Fruit fly (Drosophila melanogaster) whole organism, embryonic: ENCODE results near the gene CG43078.

Experiments
- Atf6 ChIP-seq: fragments of 200-800 bp; sonication (Bioruptor generic); IDR thresholded peaks from 2 replicates; pipeline ENCODE4 v1.3.6; 2022; ENCODE audit warnings: missing biosample characterization, missing genetic modification characterization
- CG10321 ChIP-seq: fragments of 200-800 bp; sonication (Bioruptor generic); IDR thresholded peaks from 2 replicates; pipeline ENCODE4 v1.3.6; 2022; ENCODE audit warnings: missing biosample characterization, missing genetic modification characterization
- CG11398 ChIP-seq: fragments of 200-800 bp; sonication (Bioruptor generic); optimal IDR thresholded peaks from 2 replicates; lab custom pipeline; 2016; ENCODE audit warnings: missing biosample characterization, missing genetic modification characterization
- CG13287 ChIP-seq: fragments of 200-800 bp; sonication (Bioruptor generic); IDR thresholded peaks from 2 replicates; pipeline ENCODE4 v1.3.6; 2022; ENCODE audit warnings: missing biosample characterization, missing genetic modification characterization; ENCODE audit not compliant: partially characterized antibody
- CG14014 ChIP-seq: fragments of 200-800 bp; sonication (Bioruptor generic); IDR thresholded peaks from 2 replicates; pipeline ENCODE4 v1.3.6; 2022; ENCODE audit warnings: missing biosample characterization, missing genetic modification characterization
- CG14965 ChIP-seq: fragments of 200-800 bp; sonication (Bioruptor generic); optimal IDR thresholded peaks from 2 replicates; lab custom pipeline; 2016; ENCODE audit warnings: missing biosample characterization, missing genetic modification characterization, borderline replicate concordance
- CG15479 ChIP-seq: fragments of 200-800 bp; sonication (Bioruptor generic); optimal IDR thresholded peaks from 3 replicates; lab custom pipeline; 2019; ENCODE audit warnings: missing biosample characterization, mild to moderate bottlenecking, missing genetic modification characterization, moderate library complexity
- CG1602 ChIP-seq: fragments of 200-800 bp; sonication (Bioruptor generic); optimal IDR thresholded peaks from 3 replicates; lab custom pipeline; 2016; ENCODE audit warnings: missing biosample characterization, missing genetic modification characterization
- CG1603 ChIP-seq: fragments of 200-800 bp; sonication (Bioruptor generic); optimal IDR thresholded peaks from 2 replicates; lab custom pipeline; 2019; ENCODE audit warnings: missing biosample characterization, mild to moderate bottlenecking, missing genetic modification characterization, moderate library complexity
- CG16779 ChIP-seq: fragments of 200-800 bp; sonication (Bioruptor generic); IDR thresholded peaks from 2 replicates; pipeline ENCODE4 v1.3.6; 2022; ENCODE audit warnings: missing biosample characterization, missing genetic modification characterization
- CG17186 ChIP-seq: fragments of 200-800 bp; sonication (Bioruptor generic); optimal IDR thresholded peaks from 3 replicates; lab custom pipeline; 2017; ENCODE audit warnings: missing biosample characterization, missing genetic modification reagents, missing genetic modification characterization
- CG17361 ChIP-seq: fragments of 200-800 bp; sonication (Bioruptor generic); IDR thresholded peaks from 3 replicates; pipeline ENCODE4 v1.3.6; 2022; ENCODE audit warnings: missing biosample characterization, missing genetic modification characterization
- CG2712 ChIP-seq: fragments of 200-800 bp; optimal IDR thresholded peaks from 3 replicates; lab custom pipeline; 2019; ENCODE audit warnings: missing biosample characterization, mild to moderate bottlenecking, missing genetic modification characterization, moderate library complexity
- CG30020 ChIP-seq: fragments of 200-800 bp; optimal IDR thresholded peaks from 2 replicates; lab custom pipeline; 2019; ENCODE audit warnings: missing biosample characterization, mild to moderate bottlenecking, missing genetic modification characterization, moderate library complexity
- CG31388 ChIP-seq: fragments of 200-800 bp; sonication (Bioruptor generic); optimal IDR thresholded peaks from 2 replicates; lab custom pipeline; 2016; ENCODE audit warnings: missing biosample characterization, missing genetic modification characterization
- CG34422 ChIP-seq: fragments of 200-800 bp; sonication (Bioruptor generic); IDR thresholded peaks from 3 replicates; pipeline ENCODE4 v1.3.6; 2022; ENCODE audit warnings: missing biosample characterization, missing genetic modification characterization
- CG3995 ChIP-seq: fragments of 200-800 bp; sonication (Bioruptor generic); optimal IDR thresholded peaks from 3 replicates; lab custom pipeline; 2016; ENCODE audit warnings: missing biosample characterization, missing genetic modification characterization
- CG42726 ChIP-seq: fragments of 200-800 bp; sonication (Bioruptor generic); IDR thresholded peaks from 2 replicates; pipeline ENCODE4 v1.3.6; 2022; ENCODE audit warnings: missing biosample characterization, missing genetic modification characterization; ENCODE audit not compliant: partially characterized antibody
- CG4730 ChIP-seq: fragments of 200-800 bp; sonication (Bioruptor generic); IDR thresholded peaks from 2 replicates; pipeline ENCODE4 v1.3.6; 2022; ENCODE audit warnings: missing biosample characterization, missing genetic modification characterization
- CG4820 ChIP-seq: fragments of 200-800 bp; sonication (Bioruptor generic); optimal IDR thresholded peaks from 3 replicates; lab custom pipeline; 2016; ENCODE audit warnings: missing biosample characterization, missing genetic modification characterization
- CG6254 ChIP-seq: fragments of 200-800 bp; sonication (Bioruptor generic); optimal IDR thresholded peaks from 3 replicates; lab custom pipeline; 2017; ENCODE audit warnings: mild to moderate bottlenecking, missing biosample characterization, missing genetic modification reagents, missing genetic modification characterization
- CG6683 ChIP-seq: fragments of 200-800 bp; sonication (Bioruptor generic); optimal IDR thresholded peaks from 2 replicates; lab custom pipeline; 2017; ENCODE audit warnings: missing biosample characterization, mild to moderate bottlenecking, missing genetic modification characterization, missing genetic modification reagents
- CG8281 ChIP-seq: fragments of 200-800 bp; sonication (Bioruptor generic); optimal IDR thresholded peaks from 2 replicates; lab custom pipeline; 2018; ENCODE audit warnings: missing biosample characterization, mild to moderate bottlenecking, missing genetic modification characterization, moderate library complexity
- CkIIα-i1 ChIP-seq: fragments of 200-800 bp; sonication (Bioruptor generic); IDR thresholded peaks from 2 replicates; pipeline ENCODE4 v1.3.6; 2022; ENCODE audit warnings: missing biosample characterization, missing genetic modification characterization
- Fer2 ChIP-seq: fragments of 200-800 bp; sonication (Bioruptor generic); optimal IDR thresholded peaks from 2 replicates; lab custom pipeline; 2018; ENCODE audit warnings: missing biosample characterization, mild to moderate bottlenecking, missing genetic modification characterization, moderate library complexity
- GATAe ChIP-seq: fragments of 200-800 bp; sonication (Bioruptor generic); conservative IDR thresholded peaks from 2 replicates; pipeline ENCODE4 v1.3.6; 2022; ENCODE audit warnings: missing biosample characterization, missing genetic modification characterization
- Hand ChIP-seq: fragments of 200-800 bp; sonication (Bioruptor generic); optimal IDR thresholded peaks from 2 replicates; lab custom pipeline; 2017; ENCODE audit warnings: mild to moderate bottlenecking, missing biosample characterization, missing genetic modification reagents, missing genetic modification characterization
- Hr78 ChIP-seq, 2 experiments: fragments of 200-800 bp in 1 of 2; fragments of >200 bp in 1 of 2; sonication (Bioruptor generic) in 1 of 2; optimal IDR thresholded peaks; 2 replicates each; lab custom pipeline; 2017 to 2019; ENCODE audit warnings: missing biosample characterization in 2 of 2, missing genetic modification characterization in 2 of 2, mild to moderate bottlenecking in 1 of 2, moderate library complexity in 1 of 2
- Nf-YA ChIP-seq: fragments of 200-800 bp; sonication (Bioruptor generic); IDR thresholded peaks from 2 replicates; pipeline ENCODE4 v1.3.6; 2022; ENCODE audit warnings: missing biosample characterization, missing genetic modification characterization
- Nf-YB ChIP-seq: fragments of 200-800 bp; sonication (Bioruptor generic); optimal IDR thresholded peaks from 3 replicates; lab custom pipeline; 2019; ENCODE audit warnings: missing biosample characterization, mild to moderate bottlenecking, missing genetic modification characterization, moderate library complexity
- PHDP ChIP-seq: fragments of 200-800 bp; sonication (Bioruptor generic); optimal IDR thresholded peaks from 3 replicates; lab custom pipeline; 2018; ENCODE audit warnings: missing biosample characterization, mild to moderate bottlenecking, missing genetic modification characterization, moderate library complexity
- Ravus ChIP-seq: fragments of 200-800 bp; sonication (Bioruptor generic); IDR thresholded peaks from 2 replicates; pipeline ENCODE4 v1.3.6; 2022; ENCODE audit warnings: missing biosample characterization, missing genetic modification characterization
- Rfx ChIP-seq: fragments of 200-800 bp; sonication (Bioruptor generic); IDR thresholded peaks from 2 replicates; pipeline ENCODE4 v1.3.6; 2022; ENCODE audit warnings: missing biosample characterization, missing genetic modification characterization
- Rx ChIP-seq: fragments of 200-800 bp; sonication (Bioruptor generic); IDR thresholded peaks from 2 replicates; pipeline ENCODE4 v1.3.6; 2022; ENCODE audit warnings: missing biosample characterization, missing genetic modification characterization
- Stat92E ChIP-seq, 3 experiments: fragments of >200 bp in 2 of 3; fragments of 200-800 bp in 1 of 3; sonication (Bioruptor generic) in 1 of 3; optimal IDR thresholded peaks; 2 replicates each; lab custom pipeline; 2017 to 2019; ENCODE audit warnings: missing biosample characterization in 3 of 3, missing genetic modification characterization in 3 of 3, mild to moderate bottlenecking in 1 of 3, moderate library complexity in 1 of 3
- Usf ChIP-seq: fragments of 200-800 bp; sonication (Bioruptor generic); optimal IDR thresholded peaks from 2 replicates; lab custom pipeline; 2017; ENCODE audit warnings: missing genotype, missing biosample characterization, missing genetic modification characterization
- Xbp1 ChIP-seq: fragments of 200-800 bp; sonication (Bioruptor generic); optimal IDR thresholded peaks from 3 replicates; lab custom pipeline; 2016; ENCODE audit warnings: missing biosample characterization, mild to moderate bottlenecking, missing genetic modification characterization
- al ChIP-seq: fragments of 200-800 bp; sonication (Bioruptor generic); IDR thresholded peaks from 2 replicates; pipeline ENCODE4 v1.3.6; 2022; ENCODE audit warnings: missing biosample characterization, missing genetic modification characterization
- bigmax ChIP-seq: fragments of 200-800 bp; sonication (Bioruptor generic); optimal IDR thresholded peaks from 2 replicates; lab custom pipeline; 2018; ENCODE audit warnings: missing biosample characterization, mild to moderate bottlenecking, missing genetic modification characterization
- dati ChIP-seq: fragments of 200-800 bp; sonication (Bioruptor generic); IDR thresholded peaks from 2 replicates; pipeline ENCODE4 v1.3.6; 2022; ENCODE audit warnings: missing biosample characterization, missing genetic modification characterization
- exex ChIP-seq: fragments of 200-800 bp; sonication (Bioruptor generic); optimal IDR thresholded peaks from 4 replicates; lab custom pipeline; 2018; ENCODE audit warnings: missing biosample characterization, mild to moderate bottlenecking, missing genetic modification characterization, moderate library complexity
- gsb-n ChIP-seq: fragments of 200-800 bp; sonication (Bioruptor generic); optimal IDR thresholded peaks from 3 replicates; lab custom pipeline; 2018; ENCODE audit warnings: missing biosample characterization, mild to moderate bottlenecking, missing genetic modification characterization
- hb ChIP-seq: fragments of 200-800 bp; sonication (Bioruptor generic); IDR thresholded peaks from 3 replicates; pipeline ENCODE4 v1.3.6; 2022; ENCODE audit warnings: missing biosample characterization, missing genetic modification characterization; ENCODE audit not compliant: partially characterized antibody
- jumu ChIP-seq: fragments of 200-800 bp; sonication (Bioruptor generic); optimal IDR thresholded peaks from 3 replicates; lab custom pipeline; 2016; ENCODE audit warnings: missing biosample characterization, missing genetic modification characterization
- ken ChIP-seq: fragments of 200-800 bp; sonication (Bioruptor generic); IDR thresholded peaks from 3 replicates; pipeline ENCODE4 v1.3.6; 2022; ENCODE audit warnings: missing biosample characterization, missing genetic modification characterization
- lola ChIP-seq, 3 experiments: fragments of >200 bp in 2 of 3; fragments of 200-800 bp in 1 of 3; sonication (Bioruptor generic) in 1 of 3; optimal IDR thresholded peaks; 2 replicates each; lab custom pipeline; 2017 to 2019; ENCODE audit warnings: missing biosample characterization in 3 of 3, missing genetic modification characterization in 3 of 3, mild to moderate bottlenecking in 1 of 3, moderate library complexity in 1 of 3
- nerfin-2 ChIP-seq: fragments of 200-800 bp; sonication (Bioruptor generic); IDR thresholded peaks from 2 replicates; pipeline ENCODE4 v1.3.6; 2022; ENCODE audit warnings: missing biosample characterization, missing genetic modification characterization; ENCODE audit not compliant: partially characterized antibody
- nom ChIP-seq: fragments of 200-800 bp; sonication (Bioruptor generic); optimal IDR thresholded peaks from 2 replicates; lab custom pipeline; 2017; ENCODE audit warnings: missing biosample characterization, missing genetic modification characterization, mild to moderate bottlenecking, moderate library complexity, missing genetic modification reagents
- schlank ChIP-seq: fragments of 200-800 bp; sonication (Bioruptor generic); optimal IDR thresholded peaks from 2 replicates; lab custom pipeline; 2018; ENCODE audit warnings: missing biosample characterization, mild to moderate bottlenecking, missing genetic modification characterization
- unpg ChIP-seq: fragments of 200-800 bp; sonication (Bioruptor generic); optimal IDR thresholded peaks from 3 replicates; lab custom pipeline; 2018; ENCODE audit warnings: missing biosample characterization, mild to moderate bottlenecking, missing genetic modification characterization, moderate library complexity

CG43078 gene

DNA sequence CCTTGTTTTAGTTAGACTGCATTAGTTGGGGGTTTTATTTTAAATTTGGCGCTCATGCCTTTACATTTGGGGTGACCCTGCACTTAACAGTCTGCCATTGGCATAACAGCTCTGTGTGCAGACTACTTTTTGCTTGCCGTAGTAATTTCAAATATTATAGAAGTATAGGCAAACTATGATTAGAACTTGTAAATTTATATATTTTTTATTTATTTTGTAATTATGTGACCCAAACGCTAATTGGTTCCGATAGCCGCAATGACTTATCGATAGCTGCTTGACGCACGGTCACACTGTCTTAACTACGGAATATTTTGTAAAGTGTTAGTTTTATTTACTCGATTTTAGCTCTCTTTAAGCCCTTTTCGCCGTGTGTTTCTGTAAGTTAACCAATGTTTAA is 31.9 kb upstream of the CG43078 start, which contains the start of gene rhea (continued):
- TF ChIP-seq CG13287 (GFP tag; lab: Robert Waterston, UW) (peak; percentile 92), CG14965 (GFP tag; lab: Kevin White, UChicago) (no peak), dati (GFP tag; lab: Robert Waterston, UW) (no peak), CG17361 (GFP tag; lab: Robert Waterston, UW) (no peak; the same call in 2 of the 3 replicates), Hand (GFP tag; lab: Kevin White, UChicago) (no peak), PHDP (peak; percentile 16), Xbp1 (GFP tag; lab: Kevin White, UChicago) (no peak), CG42726 (GFP tag; lab: Robert Waterston, UW) (peak; percentile 57), Nf-YB (peak; percentile 16), Hr78 (GFP tag; optimal IDR thresholded peaks at IDR 0.05; lab: Kevin White, UChicago) (no peak), CG2712 (tag; lab: Kevin White, UChicago) (peak; percentile 55), CG4820 (GFP tag; lab: Kevin White, UChicago) (peak; percentile 19), Ravus (no peak), exex (tag; lab: Kevin White, UChicago) (no peak), gsb-n (peak; percentile 35), CG10321 (GFP tag; lab: Robert Waterston, UW) (no peak), Nf-YA (no peak), al (no peak), nom (GFP tag; lab: Kevin White, UChicago) (no peak), GATAe (GFP tag; lab: Robert Waterston, UW) (no peak), bigmax (no peak), CG16779 (no peak), Atf6 (GFP tag; lab: Robert Waterston, UW) (no peak), schlank (tag; lab: Kevin White, UChicago) (no peak), CG34422 (GFP tag; lab: Robert Waterston, UW) (no peak), CG1603 (tag; lab: Kevin White, UChicago) (peak; percentile 18), CG11398 (GFP tag; lab: Kevin White, UChicago) (no peak), CG30020 (tag; lab: Kevin White, UChicago) (peak; percentile 1), Stat92E (GFP tag; optimal IDR thresholded peaks at IDR 0.05; lab: Kevin White, UChicago) (no peak), CG6683 (GFP tag; lab: Kevin White, UChicago) (no peak), CG4730 (GFP tag; lab: Robert Waterston, UW) (no peak), CG1602 (no peak), CG15479 (GFP tag; lab: Kevin White, UChicago) (no peak), hb (GFP tag; lab: Robert Waterston, UW) (0 out of 3 replicates have a peak, but pooled peaks have one; percentile 40), lola (GFP tag; optimal IDR thresholded peaks at IDR 0.05; lab: Kevin White, UChicago) (peak in 1 of 3 experiments; percentile 10), CG8281 (tag; lab: Kevin White, UChicago) (no peak), CG6254 (GFP tag; lab: Kevin White, UChicago) (no peak), jumu (GFP tag; lab: Kevin White, UChicago) (no peak), nerfin-2 (GFP tag; lab: Robert Waterston, UW) (peak; percentile 71), unpg (GFP tag; lab: Kevin White, UChicago) (peak; percentile 14), CG3995 (GFP tag; lab: Kevin White, UChicago) (peak; percentile 82), CG31388 (GFP tag; lab: Kevin White, UChicago) (no peak), Usf (no peak), CG14014 (GFP tag; lab: Robert Waterston, UW) (no peak), CkIIα-i1 (no peak), CG17186 (GFP tag; lab: Kevin White, UChicago) (peak; percentile 56), ken (no peak), Rx (GFP tag; lab: Robert Waterston, UW) (no peak), Fer2 (tag; lab: Kevin White, UChicago) (no peak), Rfx (GFP tag; lab: Robert Waterston, UW) (no peak)
